Worm (Caenorhabditis elegans): ENCODE data around the gene crn-3.

DNA sequence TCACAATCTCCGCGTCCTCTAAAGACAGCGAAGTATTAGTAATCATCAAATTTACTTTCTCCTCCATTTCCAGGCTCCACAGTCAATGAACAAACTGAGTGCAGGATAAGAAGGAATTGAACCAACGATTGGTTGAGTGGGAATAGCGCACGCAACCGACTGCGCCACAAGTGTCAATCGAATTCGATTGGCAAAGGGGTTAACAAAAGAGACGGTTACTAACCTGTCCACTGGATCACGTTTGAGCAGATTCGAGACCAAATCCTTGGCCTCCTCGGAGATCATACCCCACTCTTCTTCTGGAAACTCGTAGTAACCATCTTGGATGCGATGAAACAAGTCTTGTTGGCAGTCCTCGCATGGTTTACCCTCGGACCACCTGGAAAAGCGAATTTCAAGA is 42.6 kb upstream of the crn-3 start:
- TF ChIP-seq die-1 (tag; optimal IDR thresholded peaks at IDR 0.05) (peak; percentile 1), unc-62 (GFP tag; optimal IDR thresholded peaks at IDR 0.05) (no peak), F57C9.4 (tag; optimal IDR thresholded peaks at IDR 0.05) (no peak), dpff-1 (tag; optimal IDR thresholded peaks at IDR 0.05) (no peak)
